Worm (Caenorhabditis elegans) whole organism, L4/young adult: ENCODE measurements around the gene srz-103.
"Not testable (repeated sequence)": the region's sequence is repeated elsewhere in the genome, so short reads cannot be mapped to it uniquely, and the experiment has no call there.

ENCODE experiments used
- W03F9.2 ChIP-seq: fragments of 150-350 bp; optimal IDR thresholded peaks from 2 replicates; lab custom pipeline; 2014; ENCODE audit warnings: missing biosample characterization, missing genetic modification characterization
- dao-5 ChIP-seq: sonication (generic microtip); optimal IDR thresholded peaks from 2 replicates; lab custom pipeline; 2016; ENCODE audit warnings: missing genotype, missing genetic modification characterization, moderate library complexity, missing compliant biosample characterization
- him-1 ChIP-seq: sonication (generic microtip); optimal IDR thresholded peaks from 2 replicates; lab custom pipeline; 2016; ENCODE audit warnings: missing genotype, missing genetic modification reagents, missing genetic modification characterization, missing compliant biosample characterization

The srz-103 gene

ce11 chrV:16692988-16693387, 13.9 kb upstream of the srz-103 start:
- TF ChIP-seq him-1 (tag; lab: Kevin White, UChicago) (no peak), W03F9.2 (no peak), dao-5 (no peak)

- TF ChIP-seq him-1 (tag; lab: Kevin White, UChicago) (no peak), W03F9.2 (no peak), dao-5 (no peak)
Measured at ce11 chrV:16687227-16687626, 8.1 kb upstream of the srz-103 start, which contains the start of gene srz-102. TSS of gene srz-102 (plus strand) at chrV:16687527.

- TF ChIP-seq dao-5 = no peak
- TF ChIP-seq W03F9.2 = no peak
- no peak for TF ChIP-seq him-1 (tag; lab: Kevin White, UChicago)
Measured at ce11 chrV:16685725-16686124, 6.6 kb upstream of the srz-103 start, which contains the start of gene srw-43. TSS of gene srw-43 (plus strand) at chrV:16686025.

- TF ChIP-seq W03F9.2 = no peak
- TF ChIP-seq dao-5 = no peak
- TF ChIP-seq him-1 (tag; lab: Kevin White, UChicago) = no peak
Measured at ce11 chrV:16683359-16683758, 4.2 kb upstream of the srz-103 start.

ce11 chrV:16682886-16683285, 3.7 kb upstream of the srz-103 start, which contains the start of gene srw-36:
TSS of gene srw-36 (plus strand) at chrV:16683186.
- TF ChIP-seq dao-5 (no peak), W03F9.2 (no peak), him-1 (tag; lab: Kevin White, UChicago) (no peak)

ce11 chrV:16679981-16680380, 844 bp upstream of the srz-103 start, which contains the start of gene srw-44:
TSS of gene srw-44 (plus strand) at chrV:16680281.
- no peak for TF ChIP-seq W03F9.2
- no peak for TF ChIP-seq dao-5
- no peak for TF ChIP-seq him-1 (tag; lab: Kevin White, UChicago)

- TF ChIP-seq W03F9.2 = no peak
- TF ChIP-seq dao-5 = no peak
- TF ChIP-seq him-1 (tag; lab: Kevin White, UChicago) = no peak
Measured at ce11 chrV:16675553-16675952, 3.6 kb downstream of the srz-103 start, which contains the start of gene srz-1. TSS of gene srz-1 (plus strand) at chrV:16675853.

- no peak for TF ChIP-seq dao-5
- no peak for TF ChIP-seq him-1 (tag; lab: Kevin White, UChicago)
- TF ChIP-seq W03F9.2 = no peak
Measured at ce11 chrV:16674399-16674798, 4.7 kb downstream of the srz-103 start.

- TF ChIP-seq dao-5 (no peak), W03F9.2 (no peak), him-1 (tag; lab: Kevin White, UChicago) (no peak)
Measured at ce11 chrV:16672198-16672597, 6.9 kb downstream of the srz-103 start, which contains the start of gene F14F8.8. TSS of gene F14F8.8 (minus strand) at chrV:16672298.

- no peak for TF ChIP-seq him-1 (tag; lab: Kevin White, UChicago)
Measured at ce11 chrV:16671190-16671589, 7.9 kb downstream of the srz-103 start, which contains the start of gene str-61. TSS of gene str-61 (minus strand) at chrV:16671290.

- TF ChIP-seq him-1 (tag; lab: Kevin White, UChicago) = no peak
- TF ChIP-seq W03F9.2 = no peak
- TF ChIP-seq dao-5 = no peak
Measured at ce11 chrV:16668473-16668872, 10.7 kb downstream of the srz-103 start, which contains the start of gene F14F8.9. TSS of gene F14F8.9 (minus strand) at chrV:16668573.

- TF ChIP-seq dao-5 (no peak), W03F9.2 (no peak), him-1 (tag; lab: Kevin White, UChicago) (no peak)
Measured at ce11 chrV:16666647-16667046, 12.5 kb downstream of the srz-103 start, which contains the start of gene F14F8.14. TSS of gene F14F8.14 (minus strand) at chrV:16666747.

- not testable (repeated sequence) for TF ChIP-seq dao-5; W03F9.2; him-1 (tag; lab: Kevin White, UChicago)
Measured at ce11 chrV:16660816-16661215, 18.3 kb downstream of the srz-103 start, which contains the start of gene Y70C5B.2. TSS of gene Y70C5B.2 (minus strand) at chrV:16660916.

- not testable (repeated sequence) for TF ChIP-seq dao-5; him-1 (tag; lab: Kevin White, UChicago); W03F9.2
Measured at ce11 chrV:16654242-16654641, 24.9 kb downstream of the srz-103 start, which contains the start of gene W06G6.15. TSS of gene W06G6.15 (plus strand) at chrV:16654542.

ce11 chrV:16649200-16649599, 29.9 kb downstream of the srz-103 start, which contains the start of gene W06G6.11:
TSS of gene W06G6.11 (minus strand) at chrV:16649300.
- not testable (repeated sequence) for TF ChIP-seq him-1 (tag; lab: Kevin White, UChicago); dao-5; W03F9.2
